Worm (Caenorhabditis elegans) whole organism, L2 larva: ENCODE measurements around the gene F17H10.1.
A peak's percentile ranks its signal among the peaks of the same experiment; 100 is the strongest.

ENCODE experiments used
- Y55F3AM.14 ChIP-seq: fragments of 200-800 bp; sonication (Bioruptor generic); optimal IDR thresholded peaks from 2 replicates; lab custom pipeline; 2018; ENCODE audit warnings: mild to moderate bottlenecking, missing genetic modification characterization, missing compliant biosample characterization
- aly-2 ChIP-seq: fragments of 150-350 bp; optimal IDR thresholded peaks from 2 replicates; lab custom pipeline; 2014; ENCODE audit warnings: missing biosample characterization, missing genetic modification characterization
- ama-1 ChIP-seq: fragments of 150-350 bp; optimal IDR thresholded peaks from 2 replicates; lab custom pipeline; 2018; ENCODE audit warnings: inconsistent platforms
- blmp-1 ChIP-seq: sonication (generic microtip); optimal IDR thresholded peaks from 2 replicates; lab custom pipeline; 2017; ENCODE audit warnings: missing genetic modification characterization, mild to moderate bottlenecking, missing compliant biosample characterization, antibody characterized with exemption, moderate library complexity; ENCODE audit not compliant: insufficient read depth
- ceh-16 ChIP-seq: fragments of 150-350 bp; optimal IDR thresholded peaks from 2 replicates; lab custom pipeline; 2014; ENCODE audit warnings: missing biosample characterization, missing genetic modification characterization
- ceh-82 ChIP-seq: fragments of 150-350 bp; optimal IDR thresholded peaks from 2 replicates; lab custom pipeline; 2014; ENCODE audit warnings: missing biosample characterization, missing genetic modification characterization
- crh-2 ChIP-seq: sonication (generic microtip); optimal IDR thresholded peaks from 2 replicates; lab custom pipeline; 2017; ENCODE audit warnings: missing biosample characterization, missing genetic modification characterization
- dmd-4 ChIP-seq: sonication (generic microtip); optimal IDR thresholded peaks from 2 replicates; lab custom pipeline; 2017; ENCODE audit warnings: missing biosample characterization, missing genetic modification characterization
- egl-27 ChIP-seq: sonication (generic microtip); optimal IDR thresholded peaks from 3 replicates; lab custom pipeline; 2017; ENCODE audit warnings: missing biosample characterization, missing genetic modification reagents, missing genetic modification characterization
- elt-1 ChIP-seq: fragments of 150-350 bp; optimal IDR thresholded peaks from 2 replicates; lab custom pipeline; 2014; ENCODE audit warnings: missing biosample characterization, missing genetic modification characterization
- fos-1 ChIP-seq: fragments of 150-350 bp; optimal IDR thresholded peaks from 2 replicates; lab custom pipeline; 2014; ENCODE audit warnings: missing biosample characterization, missing genetic modification characterization
- gmeb-1 ChIP-seq: fragments of 150-350 bp; optimal IDR thresholded peaks from 2 replicates; lab custom pipeline; 2014; ENCODE audit warnings: missing biosample characterization, missing genetic modification characterization
- lin-11 ChIP-seq: fragments of 150-350 bp; sonication (generic microtip); optimal IDR thresholded peaks from 2 replicates; lab custom pipeline; 2014; ENCODE audit warnings: missing biosample characterization, missing genetic modification characterization, inconsistent platforms, mixed read lengths
- lin-13 ChIP-seq: fragments of 150-350 bp; optimal IDR thresholded peaks from 2 replicates; lab custom pipeline; 2014; ENCODE audit warnings: missing biosample characterization, missing genetic modification reagents, missing genetic modification characterization
- lin-39 ChIP-seq: fragments of 150-350 bp; optimal IDR thresholded peaks from 2 replicates; lab custom pipeline; 2014; ENCODE audit warnings: missing biosample characterization, missing genetic modification reagents, missing genetic modification characterization
- lsy-2 ChIP-seq, 2 experiments: fragments of 150-350 bp in 1 of 2; sonication (generic microtip) in 1 of 2; optimal IDR thresholded peaks; 2 replicates each; lab custom pipeline; 2014 to 2017; ENCODE audit warnings: missing biosample characterization in 2 of 2, missing genetic modification characterization in 2 of 2
- mdl-1 ChIP-seq, 2 experiments: fragments of 150-350 bp in 1 of 2; sonication (generic microtip) in 1 of 2; optimal IDR thresholded peaks; 2 replicates each; lab custom pipeline; 2017; ENCODE audit warnings: missing biosample characterization in 2 of 2, missing genetic modification characterization in 2 of 2
- nhr-10 ChIP-seq: sonication (generic microtip); optimal IDR thresholded peaks from 2 replicates; lab custom pipeline; 2017; ENCODE audit warnings: missing biosample characterization, missing genetic modification characterization
- nhr-11 ChIP-seq: fragments of 150-350 bp; optimal IDR thresholded peaks from 2 replicates; lab custom pipeline; 2014; ENCODE audit warnings: missing biosample characterization, missing genetic modification characterization
- nhr-129 ChIP-seq: fragments of 150-350 bp; optimal IDR thresholded peaks from 2 replicates; lab custom pipeline; 2014; ENCODE audit warnings: missing biosample characterization, missing genetic modification characterization
- nhr-21 ChIP-seq: fragments of 150-350 bp; optimal IDR thresholded peaks from 2 replicates; lab custom pipeline; 2014; ENCODE audit warnings: missing biosample characterization, missing genetic modification characterization
- nhr-23 ChIP-seq: fragments of 150-350 bp; optimal IDR thresholded peaks from 2 replicates; lab custom pipeline; 2014; ENCODE audit warnings: missing biosample characterization, missing genetic modification reagents, missing genetic modification characterization
- nhr-237 ChIP-seq: fragments of 150-350 bp; optimal IDR thresholded peaks from 2 replicates; lab custom pipeline; 2014; ENCODE audit warnings: missing biosample characterization, missing genetic modification characterization
- nhr-25 ChIP-seq: fragments of 150-350 bp; sonication (generic microtip); optimal IDR thresholded peaks from 3 replicates; lab custom pipeline; 2014; ENCODE audit warnings: missing biosample characterization, missing genetic modification characterization
- nhr-77 ChIP-seq: fragments of 150-350 bp; optimal IDR thresholded peaks from 2 replicates; lab custom pipeline; 2014; ENCODE audit warnings: missing biosample characterization, missing genetic modification characterization
- sem-4 ChIP-seq: fragments of 150-350 bp; optimal IDR thresholded peaks from 2 replicates; lab custom pipeline; 2014; ENCODE audit warnings: missing biosample characterization, missing genetic modification reagents, missing genetic modification characterization
- skn-1 ChIP-seq: sonication (generic microtip); optimal IDR thresholded peaks from 2 replicates; lab custom pipeline; 2017; ENCODE audit warnings: missing biosample characterization, missing genetic modification characterization
- sma-3 ChIP-seq: sonication (generic microtip); optimal IDR thresholded peaks from 2 replicates; lab custom pipeline; 2016; ENCODE audit warnings: missing genetic modification reagents, missing genetic modification characterization, missing compliant biosample characterization
- sma-9 ChIP-seq, 2 experiments: fragments of 150-350 bp in 1 of 2; sonication (generic microtip) in 1 of 2; optimal IDR thresholded peaks; 2 replicates each; lab custom pipeline; 2014 to 2016; ENCODE audit warnings: missing genetic modification characterization in 2 of 2, mild to moderate bottlenecking in 1 of 2, missing biosample characterization in 1 of 2, missing compliant biosample characterization in 1 of 2, missing genetic modification reagents in 1 of 2, moderate library complexity in 1 of 2
- unc-55 ChIP-seq: fragments of 150-350 bp; sonication (generic microtip); optimal IDR thresholded peaks from 3 replicates; lab custom pipeline; 2014; ENCODE audit warnings: missing biosample characterization, missing genetic modification reagents, missing genetic modification characterization
- unc-62 ChIP-seq: fragments of 150-350 bp; optimal IDR thresholded peaks from 2 replicates; lab custom pipeline; 2014; ENCODE audit warnings: missing biosample characterization, missing genetic modification reagents, missing genetic modification characterization
- ztf-1 ChIP-seq: fragments of 200-800 bp; sonication (Bioruptor generic); conservative IDR thresholded peaks from 2 replicates; pipeline ENCODE4 v1.3.6; 2022; ENCODE audit warnings: missing genetic modification characterization, missing compliant biosample characterization
- ztf-11 ChIP-seq: sonication (generic microtip); optimal IDR thresholded peaks from 2 replicates; lab custom pipeline; 2017; ENCODE audit warnings: missing biosample characterization, missing genetic modification characterization
- ztf-4 ChIP-seq: fragments of 150-350 bp; optimal IDR thresholded peaks from 2 replicates; lab custom pipeline; 2014; ENCODE audit warnings: missing biosample characterization, missing genetic modification characterization

F17H10.1 gene

DNA sequence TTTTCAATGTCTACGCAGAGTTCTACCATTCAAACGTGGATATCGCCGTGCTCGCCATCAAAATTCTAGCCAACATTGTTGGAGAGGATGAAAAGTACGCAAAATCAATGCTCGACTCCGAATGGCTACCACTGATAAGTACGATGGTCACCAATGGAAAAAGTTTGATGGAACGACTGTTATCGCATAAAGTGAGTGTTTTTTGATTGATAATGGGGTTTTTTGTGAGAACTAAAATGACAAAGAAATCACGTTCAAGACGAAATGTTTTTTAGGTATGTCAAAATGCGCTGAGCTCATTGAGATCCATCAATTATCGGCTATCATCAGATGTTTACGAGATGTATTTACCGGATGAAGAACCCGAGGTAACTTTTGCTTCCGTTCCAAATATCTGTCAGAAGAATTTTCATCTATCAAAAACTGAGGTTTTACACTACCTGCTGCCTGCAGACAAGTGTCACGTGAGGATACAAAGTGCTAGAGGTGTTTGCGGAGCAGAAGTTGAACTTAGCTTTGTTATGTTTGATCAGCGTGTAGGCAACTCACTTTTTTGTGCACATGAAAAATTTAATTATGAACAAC is 1.2 kb downstream of the F17H10.1 start:
- TF ChIP-seq nhr-10 (tag; lab: Kevin White, UChicago): no peak
- peak; percentile 12 for TF ChIP-seq crh-2
- no peak for TF ChIP-seq unc-62
- no peak for TF ChIP-seq nhr-77 (tag; lab: Kevin White, UChicago)
- TF ChIP-seq nhr-129 (tag; lab: Kevin White, UChicago): peak; percentile 69
- peak; percentile 7 for TF ChIP-seq sma-9 (GFP tag; optimal IDR thresholded peaks at IDR 0.05; lab: Kevin White, UChicago)
- TF ChIP-seq sma-9 (tag; optimal IDR thresholded peaks at IDR 0.05; lab: Kevin White, UChicago): no peak
- peak in 1 of 2 experiments; percentile 43 for TF ChIP-seq lsy-2 (tag; optimal IDR thresholded peaks at IDR 0.05; lab: Kevin White, UChicago)
- peak; percentile 25 for TF ChIP-seq fos-1 (tag; lab: Kevin White, UChicago)

- TF ChIP-seq crh-2 (peak; percentile 38), ceh-82 (no peak), ztf-4 (tag; lab: Kevin White, UChicago) (peak; percentile 47), lin-39 (tag; lab: Kevin White, UChicago) (no peak), ama-1 (lab: Kevin White, UChicago) (peak; percentile 36)
These were observed 3.6 kb downstream of the F17H10.1 start for ce11 chrX:13108664-13109063.

DNA sequence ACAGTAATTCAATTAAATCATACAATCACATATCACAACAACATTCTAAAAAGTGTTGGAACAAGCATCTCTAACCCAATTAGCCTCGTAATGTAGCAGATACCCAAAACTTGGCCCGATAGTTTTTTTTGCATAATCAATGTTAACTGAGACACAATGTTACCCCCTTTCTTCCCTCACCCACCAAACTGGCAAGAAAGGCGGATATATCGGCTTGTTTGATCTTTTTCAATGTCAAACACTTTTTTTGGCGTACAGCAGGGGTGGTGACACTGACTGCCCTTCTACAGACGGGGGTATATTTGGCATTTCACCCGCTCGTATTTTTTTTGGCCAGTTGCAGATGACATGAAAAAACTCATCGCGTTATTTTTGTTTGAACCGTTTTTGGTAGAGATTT is 5.0 kb downstream of the F17H10.1 start:
- no peak for TF ChIP-seq crh-2
- TF ChIP-seq egl-27 (tag; lab: Kevin White, UChicago): no peak
- TF ChIP-seq nhr-237: no peak
- no peak for TF ChIP-seq nhr-23 (tag; lab: Kevin White, UChicago)
- TF ChIP-seq elt-1: no peak
- TF ChIP-seq skn-1 (tag; lab: Kevin White, UChicago): no peak
- TF ChIP-seq ztf-11 (tag; lab: Kevin White, UChicago): no peak
- TF ChIP-seq aly-2: no peak
- no peak for TF ChIP-seq lin-11 (tag; lab: Kevin White, UChicago)

DNA sequence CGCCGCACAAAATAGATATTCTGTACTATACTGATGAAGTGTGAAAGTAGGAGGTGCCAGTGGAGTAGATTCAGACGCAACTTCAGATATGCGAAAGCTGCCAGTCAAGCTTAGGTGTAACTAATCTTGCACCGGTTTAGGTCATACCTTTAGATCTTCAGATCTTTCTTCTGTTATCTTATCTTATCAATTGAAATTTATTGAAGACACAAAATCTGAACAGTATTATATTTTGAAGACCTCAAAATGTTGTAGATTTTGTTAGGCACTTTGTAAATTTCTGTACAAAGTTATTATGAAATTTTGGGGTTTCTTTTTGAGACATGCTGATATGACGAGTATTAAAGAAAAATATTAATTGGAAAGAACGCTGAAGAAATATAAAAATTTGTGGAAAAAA is 7.6 kb downstream of the F17H10.1 start:
- TF ChIP-seq ztf-1 (GFP tag; lab: Robert Waterston, UW) (no peak), nhr-129 (tag; lab: Kevin White, UChicago) (no peak), nhr-11 (tag; lab: Kevin White, UChicago) (no peak), gmeb-1 (no peak), ztf-11 (tag; lab: Kevin White, UChicago) (no peak), sem-4 (tag; lab: Kevin White, UChicago) (no peak), ceh-16 (tag; lab: Kevin White, UChicago) (no peak), unc-55 (GFP tag; lab: Kevin White, UChicago) (no peak), ceh-82 (no peak), nhr-237 (no peak), aly-2 (no peak), blmp-1 (no peak), crh-2 (no peak), Y55F3AM.14 (no peak), lin-39 (tag; lab: Kevin White, UChicago) (no peak), dmd-4 (tag; lab: Kevin White, UChicago) (no peak)

DNA sequence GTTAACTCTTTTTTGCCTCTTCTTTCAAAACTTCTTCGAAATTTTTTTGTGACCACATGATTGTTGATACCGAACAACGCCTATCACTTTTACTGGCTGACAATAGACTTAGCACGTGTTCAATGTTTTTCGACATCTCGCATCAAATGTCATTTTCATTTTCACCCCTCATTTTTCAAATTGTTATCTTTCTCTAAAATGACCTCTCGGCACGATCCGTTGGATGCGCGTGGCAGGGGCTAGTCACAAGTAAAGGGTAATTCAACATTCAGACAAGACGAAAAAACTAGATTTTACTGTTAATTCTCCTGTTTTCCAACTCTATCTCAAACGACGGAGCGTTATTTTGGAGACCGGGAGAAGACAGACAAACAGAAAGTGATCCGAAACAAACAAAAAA is 8.4 kb downstream of the F17H10.1 start, which contains the start of gene F17H10.2:
TSS of gene F17H10.2 (plus strand) at position 316 of the 400 bp plus-strand sequence.
- TF ChIP-seq dmd-4 (tag; lab: Kevin White, UChicago) (no peak), ama-1 (lab: Kevin White, UChicago) (no peak), sma-3 (GFP tag; lab: Kevin White, UChicago) (peak; percentile 80), mdl-1 (tag; optimal IDR thresholded peaks at IDR 0.05; lab: Kevin White, UChicago) (peak in 1 of 2 experiments; percentile 32), blmp-1 (peak; percentile 88), skn-1 (tag; lab: Kevin White, UChicago) (no peak), unc-55 (GFP tag; lab: Kevin White, UChicago) (no peak), nhr-129 (tag; lab: Kevin White, UChicago) (peak; percentile 56), sma-9 (GFP tag; optimal IDR thresholded peaks at IDR 0.05; lab: Kevin White, UChicago) (peak; percentile 68), sma-9 (tag; optimal IDR thresholded peaks at IDR 0.05; lab: Kevin White, UChicago) (no peak), nhr-21 (tag; lab: Kevin White, UChicago) (peak; percentile 40), crh-2 (peak; percentile 73), lin-13 (GFP tag; lab: Kevin White, UChicago) (no peak), gmeb-1 (no peak), nhr-25 (tag; lab: Kevin White, UChicago) (peak; percentile 81)
- TF ChIP-seq, all 48 proteins: peak for 8
